Worm (Caenorhabditis elegans): Measurements from ENCODE around the gene nspb-2.

ce11 chrIV:6631704-6632272 is 40.3 kb downstream of the nspb-2 start, which contains the start of the genes cest-5.1 and C01B10.9:
- TF ChIP-seq med-1 (GFP tag; optimal IDR thresholded peaks at IDR 0.05; ENCODE audit: insufficient read depth) (no peak), ztf-23 (GFP tag; IDR thresholded peaks at IDR 0.05) (no peak), flt-1 (GFP tag; IDR thresholded peaks at IDR 0.05) (no peak; the same call in 1 of the 2 replicates)
